Worm (Caenorhabditis elegans) whole organism, early embryonic: ENCODE results near the gene spp-14.

Experiments
- F13C5.2 ChIP-seq: sonication (generic microtip); optimal IDR thresholded peaks from 2 replicates; lab custom pipeline; 2017; ENCODE audit warnings: mild to moderate bottlenecking, missing genetic modification characterization, inconsistent platforms, missing compliant biosample characterization
- aly-1 ChIP-seq: sonication (generic microtip); optimal IDR thresholded peaks from 2 replicates; lab custom pipeline; 2016; ENCODE audit warnings: missing genetic modification characterization, missing compliant biosample characterization
- ama-1 ChIP-seq: fragments of 150-350 bp; optimal IDR thresholded peaks from 2 replicates; lab custom pipeline; 2014
- ceh-36 ChIP-seq: sonication (generic microtip); optimal IDR thresholded peaks from 2 replicates; lab custom pipeline; 2016; ENCODE audit warnings: missing genetic modification characterization, inconsistent platforms, missing compliant biosample characterization
- hmbx-1 ChIP-seq: sonication (generic microtip); optimal IDR thresholded peaks from 2 replicates; lab custom pipeline; 2016; ENCODE audit warnings: mild to moderate bottlenecking, missing genetic modification characterization, missing compliant biosample characterization
- hnd-1 ChIP-seq: sonication (generic microtip); optimal IDR thresholded peaks from 2 replicates; lab custom pipeline; 2016; ENCODE audit warnings: missing genetic modification characterization, missing compliant biosample characterization
- pes-1 ChIP-seq: fragments of 200-800 bp; sonication (Bioruptor generic); IDR thresholded peaks from 2 replicates; pipeline ENCODE4 v1.3.6; 2022; ENCODE audit warnings: missing genetic modification reagents, missing genetic modification characterization, missing compliant biosample characterization
- tbx-11 ChIP-seq: fragments of 200-800 bp; sonication (Bioruptor generic); IDR thresholded peaks from 2 replicates; pipeline ENCODE4 v1.3.6; 2022; ENCODE audit warnings: missing genetic modification characterization, missing compliant biosample characterization
- tbx-37 ChIP-seq: fragments of 200-800 bp; sonication (Bioruptor generic); conservative IDR thresholded peaks from 2 replicates; pipeline ENCODE4 v1.3.6; 2022; ENCODE audit warnings: missing genetic modification reagents, missing genetic modification characterization, missing compliant biosample characterization

Gene spp-14

ce11 chrX:7752770-7753169 lies 27.0 kb downstream of the spp-14 start, which contains the start of gene deg-1:
Gene deg-1 (plus strand): TSS chrX:7753070.
- no peak for TF ChIP-seq hmbx-1 (tag; lab: Kevin White, UChicago)
- no peak for TF ChIP-seq ceh-36 (tag; lab: Kevin White, UChicago)
- TF ChIP-seq hnd-1, result no peak
- TF ChIP-seq tbx-37 (GFP tag; lab: Robert Waterston, UW), result no peak
- TF ChIP-seq F13C5.2 (tag; lab: Kevin White, UChicago), result no peak
- no peak for TF ChIP-seq ama-1
- TF ChIP-seq pes-1, result no peak
- no peak for TF ChIP-seq tbx-11 (GFP tag; lab: Robert Waterston, UW)

DNA sequence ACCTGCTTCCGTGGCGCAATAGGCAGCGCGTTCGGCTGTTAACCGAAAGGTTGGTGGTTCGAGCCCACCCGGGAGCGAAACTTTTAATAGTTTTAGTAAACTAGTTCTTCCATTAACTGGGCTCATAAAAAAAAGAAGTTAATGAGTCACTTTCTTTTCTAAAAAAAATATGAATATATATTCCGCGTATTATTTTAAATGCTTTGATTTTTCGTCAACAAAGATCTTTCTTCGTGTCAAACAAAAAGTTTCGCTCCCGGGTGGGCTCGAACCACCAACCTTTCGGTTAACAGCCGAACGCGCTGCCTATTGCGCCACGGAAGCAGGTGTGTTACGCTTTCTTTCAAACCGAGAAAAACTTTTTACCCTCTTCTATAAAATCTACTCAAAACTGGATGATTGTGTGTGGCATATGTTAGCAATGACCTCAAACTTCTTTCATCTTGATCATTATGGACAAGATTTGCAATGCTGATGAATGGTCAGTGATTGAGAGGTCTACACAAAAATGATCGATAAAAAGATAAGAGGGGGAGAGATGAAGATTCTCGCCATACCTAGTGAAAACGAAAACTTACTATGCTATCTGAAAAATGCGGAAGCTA lies 48.0 kb downstream of the spp-14 start:
- no peak for TF ChIP-seq aly-1 (tag; lab: Kevin White, UChicago)
- 0 out of 2 replicates have a peak, but pooled peaks have one; percentile 41 for TF ChIP-seq pes-1
